Worm (Caenorhabditis elegans): Measurements from ENCODE around the gene Y41D4B.1.

Gene Y41D4B.1

ce11 chrIV:1672398-1672797, at the start of gene Y41D4B.1:
TSS of gene Y41D4B.1 (plus strand) at chrIV:1672698.
- no peak for TF ChIP-seq tbx-11 (GFP tag; IDR thresholded peaks at IDR 0.05)
- TF ChIP-seq ama-1 (optimal IDR thresholded peaks at IDR 0.05) = no peak
- no peak for TF ChIP-seq sea-1 (GFP tag; conservative IDR thresholded peaks at IDR 0.05)
- no peak for TF ChIP-seq hmg-4 (GFP tag; optimal IDR thresholded peaks at IDR 0.05)

ce11 chrIV:1623712-1624111, 48.8 kb upstream of the Y41D4B.1 start, which contains the start of gene nhr-87:
TSS of gene nhr-87 (plus strand) at chrIV:1624029.
- TF ChIP-seq aly-1 (tag; optimal IDR thresholded peaks at IDR 0.05) = no peak
- TF ChIP-seq pes-1 (GFP tag; IDR thresholded peaks at IDR 0.05) = no peak
- no peak for TF ChIP-seq flt-1 (GFP tag; IDR thresholded peaks at IDR 0.05)
- no peak for TF ChIP-seq tbx-11 (GFP tag; IDR thresholded peaks at IDR 0.05)
- TF ChIP-seq ets-7 (tag; optimal IDR thresholded peaks at IDR 0.05) = no peak
- TF ChIP-seq hnd-1 (tag; optimal IDR thresholded peaks at IDR 0.05) = no peak
- no peak for TF ChIP-seq scrt-1 (GFP tag; IDR thresholded peaks at IDR 0.05)
- TF ChIP-seq hmg-4 (GFP tag; optimal IDR thresholded peaks at IDR 0.05) = no peak
- no peak for TF ChIP-seq ceh-13 (GFP tag; optimal IDR thresholded peaks at IDR 0.05)

ce11 chrIV:1624447-1624846, 48.1 kb upstream of the Y41D4B.1 start:
- TF ChIP-seq flt-1 (GFP tag; IDR thresholded peaks at IDR 0.05) (no peak), hmg-4 (GFP tag; optimal IDR thresholded peaks at IDR 0.05) (no peak), tbx-37 (GFP tag; conservative IDR thresholded peaks at IDR 0.05) (no peak), pes-1 (GFP tag; IDR thresholded peaks at IDR 0.05) (no peak), tra-4 (tag; optimal IDR thresholded peaks at IDR 0.05) (no peak), tbx-11 (GFP tag; IDR thresholded peaks at IDR 0.05) (no peak), ama-1 (optimal IDR thresholded peaks at IDR 0.05) (no peak), ets-7 (tag; optimal IDR thresholded peaks at IDR 0.05) (no peak), hnd-1 (tag; optimal IDR thresholded peaks at IDR 0.05) (no peak), F13C5.2 (tag; optimal IDR thresholded peaks at IDR 0.05) (no peak)

ce11 chrIV:1626342-1626855, 46.1 kb upstream of the Y41D4B.1 start, which contains the start of gene nhr-146:
TSS of gene nhr-146 (plus strand) at chrIV:1626805.
- TF ChIP-seq hmbx-1 (tag; optimal IDR thresholded peaks at IDR 0.05) (no peak), ceh-13 (GFP tag; optimal IDR thresholded peaks at IDR 0.05) (no peak), ceh-36 (tag; optimal IDR thresholded peaks at IDR 0.05) (no peak), ets-7 (tag; optimal IDR thresholded peaks at IDR 0.05) (no peak), tbx-11 (GFP tag; IDR thresholded peaks at IDR 0.05) (no peak), B0310.2 (tag; optimal IDR thresholded peaks at IDR 0.05) (no peak), flt-1 (GFP tag; IDR thresholded peaks at IDR 0.05) (no peak), scrt-1 (GFP tag; IDR thresholded peaks at IDR 0.05) (no peak), pes-1 (GFP tag; IDR thresholded peaks at IDR 0.05) (no peak), aly-1 (tag; optimal IDR thresholded peaks at IDR 0.05) (no peak), ama-1 (optimal IDR thresholded peaks at IDR 0.05) (no peak), sea-1 (GFP tag; conservative IDR thresholded peaks at IDR 0.05) (no peak), tbx-37 (GFP tag; conservative IDR thresholded peaks at IDR 0.05) (no peak), hnd-1 (tag; optimal IDR thresholded peaks at IDR 0.05) (no peak), tra-4 (tag; optimal IDR thresholded peaks at IDR 0.05) (no peak)

ce11 chrIV:1628281-1628680, 44.2 kb upstream of the Y41D4B.1 start:
- no peak for TF ChIP-seq aly-1 (tag; optimal IDR thresholded peaks at IDR 0.05)
- peak; percentile 61 for TF ChIP-seq ceh-36 (tag; optimal IDR thresholded peaks at IDR 0.05)

ce11 chrIV:1628730-1629129, 43.8 kb upstream of the Y41D4B.1 start:
- no peak for TF ChIP-seq flt-1 (GFP tag; IDR thresholded peaks at IDR 0.05)
- TF ChIP-seq tra-4 (tag; optimal IDR thresholded peaks at IDR 0.05) = no peak
- TF ChIP-seq sea-1 (GFP tag; conservative IDR thresholded peaks at IDR 0.05) = no peak
- no peak for TF ChIP-seq ama-1 (optimal IDR thresholded peaks at IDR 0.05)
- TF ChIP-seq F13C5.2 (tag; optimal IDR thresholded peaks at IDR 0.05) = no peak
- no peak for TF ChIP-seq tbx-11 (GFP tag; IDR thresholded peaks at IDR 0.05)

ce11 chrIV:1631651-1632050, 40.8 kb upstream of the Y41D4B.1 start, which contains the start of gene cpg-24:
TSS of gene cpg-24 (plus strand) at chrIV:1631951.
- TF ChIP-seq hnd-1 (tag; optimal IDR thresholded peaks at IDR 0.05) (no peak), aly-1 (tag; optimal IDR thresholded peaks at IDR 0.05) (no peak), tbx-37 (GFP tag; conservative IDR thresholded peaks at IDR 0.05) (no peak), F13C5.2 (tag; optimal IDR thresholded peaks at IDR 0.05) (no peak), ceh-13 (GFP tag; optimal IDR thresholded peaks at IDR 0.05) (no peak), tra-4 (tag; optimal IDR thresholded peaks at IDR 0.05) (no peak), ets-7 (tag; optimal IDR thresholded peaks at IDR 0.05) (no peak), pes-1 (GFP tag; IDR thresholded peaks at IDR 0.05) (no peak), ceh-36 (tag; optimal IDR thresholded peaks at IDR 0.05) (no peak), ama-1 (optimal IDR thresholded peaks at IDR 0.05) (no peak), flt-1 (GFP tag; IDR thresholded peaks at IDR 0.05) (no peak), B0310.2 (tag; optimal IDR thresholded peaks at IDR 0.05) (no peak), scrt-1 (GFP tag; IDR thresholded peaks at IDR 0.05) (no peak), tbx-11 (GFP tag; IDR thresholded peaks at IDR 0.05) (no peak), hmg-4 (GFP tag; optimal IDR thresholded peaks at IDR 0.05) (no peak), hmbx-1 (tag; optimal IDR thresholded peaks at IDR 0.05) (no peak)

- TF ChIP-seq ceh-36 (tag; optimal IDR thresholded peaks at IDR 0.05) (peak; percentile 78), ceh-13 (GFP tag; optimal IDR thresholded peaks at IDR 0.05) (no peak), hmg-4 (GFP tag; optimal IDR thresholded peaks at IDR 0.05) (no peak), flt-1 (GFP tag; IDR thresholded peaks at IDR 0.05) (no peak), tra-4 (tag; optimal IDR thresholded peaks at IDR 0.05) (no peak), aly-1 (tag; optimal IDR thresholded peaks at IDR 0.05) (no peak)
These were observed 39.9 kb upstream of the Y41D4B.1 start for ce11 chrIV:1632593-1632992.
